Worm (Caenorhabditis elegans) whole organism, L4 larva: Measurements from ENCODE around the gene R105.1.

Experiments
- D1046.2 ChIP-seq: fragments of 200-800 bp; sonication (Bioruptor generic); IDR thresholded peaks from 2 replicates; pipeline ENCODE4 v1.3.6; 2022; ENCODE audit warnings: missing genetic modification characterization, missing compliant biosample characterization
- F37D6.2 ChIP-seq: sonication (generic microtip); optimal IDR thresholded peaks from 2 replicates; lab custom pipeline; 2016; ENCODE audit warnings: mild to moderate bottlenecking, missing genetic modification characterization, missing compliant biosample characterization
- F44E2.7 ChIP-seq: fragments of 200-800 bp; sonication (Bioruptor generic); IDR thresholded peaks from 2 replicates; pipeline ENCODE4 v2.1.2; 2022; ENCODE audit warnings: missing genetic modification characterization, missing compliant biosample characterization
- F49E8.2 ChIP-seq: sonication (generic microtip); optimal IDR thresholded peaks from 2 replicates; lab custom pipeline; 2016; ENCODE audit warnings: missing compliant biosample characterization, mild to moderate bottlenecking, missing genetic modification characterization, borderline replicate concordance
- T26A8.4 ChIP-seq: fragments of 200-800 bp; sonication (Bioruptor generic); IDR thresholded peaks from 2 replicates; pipeline ENCODE4 v1.3.6; 2022; ENCODE audit warnings: missing genetic modification characterization, missing compliant biosample characterization
- Y105C5A.15 ChIP-seq: fragments of 200-800 bp; sonication (Bioruptor generic); IDR thresholded peaks from 2 replicates; pipeline ENCODE4 v1.3.6; 2022; ENCODE audit warnings: missing genetic modification characterization, missing compliant biosample characterization
- Y48G9A.11 ChIP-seq: fragments of 200-800 bp; sonication (Bioruptor generic); IDR thresholded peaks from 2 replicates; pipeline ENCODE4 v1.3.6; 2022; ENCODE audit warnings: missing genetic modification reagents, missing genetic modification characterization, missing compliant biosample characterization
- Y5F2A.4 ChIP-seq: fragments of 200-800 bp; sonication (Bioruptor generic); optimal IDR thresholded peaks from 2 replicates; lab custom pipeline; 2018; ENCODE audit warnings: mild to moderate bottlenecking, missing genetic modification characterization, missing compliant biosample characterization
- ZK337.2 ChIP-seq: fragments of 200-800 bp; sonication (Bioruptor generic); IDR thresholded peaks from 2 replicates; pipeline ENCODE4 v1.3.6; 2022; ENCODE audit warnings: missing genetic modification reagents, missing genetic modification characterization, missing compliant biosample characterization
- aly-2 ChIP-seq: sonication (generic microtip); optimal IDR thresholded peaks from 2 replicates; lab custom pipeline; 2018; ENCODE audit warnings: missing biosample characterization, missing genetic modification characterization
- ceh-32 ChIP-seq: sonication (generic microtip); optimal IDR thresholded peaks from 2 replicates; lab custom pipeline; 2016; ENCODE audit warnings: mild to moderate bottlenecking, missing genetic modification characterization, missing compliant biosample characterization; ENCODE audit not compliant: poor library complexity
- ceh-44 ChIP-seq: fragments of 200-800 bp; sonication (Bioruptor generic); IDR thresholded peaks from 2 replicates; pipeline ENCODE4 v1.3.6; 2022; ENCODE audit warnings: missing genetic modification reagents, missing genetic modification characterization, missing compliant biosample characterization
- ceh-62 ChIP-seq: sonication (generic microtip); optimal IDR thresholded peaks from 2 replicates; lab custom pipeline; 2017; ENCODE audit warnings: missing biosample characterization, missing genetic modification characterization
- ceh-82 ChIP-seq: sonication (generic microtip); optimal IDR thresholded peaks from 2 replicates; lab custom pipeline; 2017; ENCODE audit warnings: missing biosample characterization, missing genetic modification characterization
- cey-2 ChIP-seq: sonication (generic microtip); optimal IDR thresholded peaks from 3 replicates; lab custom pipeline; 2017; ENCODE audit warnings: missing genetic modification characterization, mild to moderate bottlenecking, missing compliant biosample characterization, antibody characterized with exemption, borderline replicate concordance; ENCODE audit not compliant: insufficient read depth
- daf-12 ChIP-seq: fragments of 150-350 bp; optimal IDR thresholded peaks from 2 replicates; lab custom pipeline; 2014; ENCODE audit warnings: missing biosample characterization, missing genetic modification reagents, missing genetic modification characterization
- daf-16 ChIP-seq, 3 experiments: sonication (generic microtip); optimal IDR thresholded peaks; 2 replicates each; lab custom pipeline; 2016 to 2017; ENCODE audit warnings: missing genetic modification characterization in 3 of 3, missing genetic modification reagents in 3 of 3, mild to moderate bottlenecking in 2 of 3, missing compliant biosample characterization in 2 of 3, missing biosample characterization in 1 of 3, moderate library complexity in 1 of 3
- daf-8 ChIP-seq: fragments of 200-800 bp; sonication (Bioruptor generic); IDR thresholded peaks from 2 replicates; pipeline ENCODE4 v1.3.6; 2022; ENCODE audit warnings: missing genetic modification characterization, missing compliant biosample characterization
- dpl-1 ChIP-seq: fragments of 150-350 bp; optimal IDR thresholded peaks from 2 replicates; lab custom pipeline; 2014; ENCODE audit warnings: missing biosample characterization, missing genetic modification reagents, missing genetic modification characterization
- duxl-1 ChIP-seq: sonication (generic microtip); optimal IDR thresholded peaks from 2 replicates; lab custom pipeline; 2016; ENCODE audit warnings: mild to moderate bottlenecking, missing genetic modification characterization, moderate library complexity, missing compliant biosample characterization; ENCODE audit not compliant: poor library complexity
- fkh-10 ChIP-seq: fragments of 150-350 bp; optimal IDR thresholded peaks from 2 replicates; lab custom pipeline; 2014; ENCODE audit warnings: missing biosample characterization, missing genetic modification reagents, missing genetic modification characterization
- hif-1 ChIP-seq, 2 experiments: sonication (generic microtip); optimal IDR thresholded peaks; 2 replicates each; lab custom pipeline; 2016 to 2017; ENCODE audit warnings: missing compliant biosample characterization in 2 of 2, missing genetic modification characterization in 2 of 2, missing genetic modification reagents in 2 of 2, missing genotype in 2 of 2, mild to moderate bottlenecking in 1 of 2
- jun-1 ChIP-seq: fragments of 150-350 bp; optimal IDR thresholded peaks from 2 replicates; lab custom pipeline; 2014; ENCODE audit warnings: missing biosample characterization, missing genetic modification reagents, missing genetic modification characterization
- lim-7 ChIP-seq: fragments of 200-800 bp; sonication (Bioruptor generic); IDR thresholded peaks from 2 replicates; pipeline ENCODE4 v1.3.6; 2022; ENCODE audit warnings: missing genetic modification characterization, missing compliant biosample characterization
- lin-1 ChIP-seq: fragments of 200-800 bp; sonication (Bioruptor generic); IDR thresholded peaks from 2 replicates; pipeline ENCODE4 v1.3.6; 2022; ENCODE audit warnings: missing genetic modification reagents, missing genetic modification characterization, missing compliant biosample characterization
- lin-29 ChIP-seq: fragments of 200-800 bp; sonication (Bioruptor generic); IDR thresholded peaks from 2 replicates; pipeline ENCODE4 v1.3.6; 2022; ENCODE audit warnings: missing genetic modification reagents, missing genetic modification characterization, missing compliant biosample characterization
- lin-38 ChIP-seq: fragments of 200-800 bp; sonication (Bioruptor generic); IDR thresholded peaks from 2 replicates; pipeline ENCODE4 v1.3.6; 2022; ENCODE audit warnings: missing genetic modification reagents, missing genetic modification characterization, missing compliant biosample characterization
- lin-39 ChIP-seq: fragments of 150-350 bp; optimal IDR thresholded peaks from 2 replicates; lab custom pipeline; 2014; ENCODE audit warnings: missing biosample characterization, missing genetic modification reagents, missing genetic modification characterization
- lsy-2 ChIP-seq, 2 experiments: fragments of 150-350 bp in 1 of 2; sonication (generic microtip) in 1 of 2; optimal IDR thresholded peaks; 2 replicates each; lab custom pipeline; 2014 to 2017; ENCODE audit warnings: missing biosample characterization in 2 of 2, missing genetic modification characterization in 2 of 2
- madf-9 ChIP-seq: fragments of 200-800 bp; sonication (Bioruptor generic); conservative IDR thresholded peaks from 2 replicates; pipeline ENCODE4 v1.3.6; 2022; ENCODE audit warnings: missing genetic modification reagents, missing genetic modification characterization, missing compliant biosample characterization
- mdl-1 ChIP-seq, 2 experiments: fragments of 150-350 bp in 1 of 2; sonication (generic microtip) in 1 of 2; optimal IDR thresholded peaks; 2 replicates each; lab custom pipeline; 2014 to 2017; ENCODE audit warnings: missing biosample characterization in 2 of 2, missing genetic modification characterization in 2 of 2
- mxl-3 ChIP-seq: fragments of 200-800 bp; sonication (Bioruptor generic); optimal IDR thresholded peaks from 2 replicates; lab custom pipeline; 2018; ENCODE audit warnings: mild to moderate bottlenecking, missing genetic modification characterization, missing compliant biosample characterization
- nhr-10 ChIP-seq: fragments of 150-350 bp; optimal IDR thresholded peaks from 2 replicates; lab custom pipeline; 2014; ENCODE audit warnings: missing biosample characterization, missing genetic modification characterization
- nhr-237 ChIP-seq: sonication (generic microtip); optimal IDR thresholded peaks from 2 replicates; lab custom pipeline; 2017; ENCODE audit warnings: missing biosample characterization, missing genetic modification characterization
- nhr-41 ChIP-seq: fragments of 200-800 bp; sonication (Bioruptor generic); IDR thresholded peaks from 2 replicates; pipeline ENCODE4 v1.3.6; 2022; ENCODE audit warnings: missing genetic modification reagents, missing genetic modification characterization, missing compliant biosample characterization
- nhr-48 ChIP-seq: sonication (generic microtip); optimal IDR thresholded peaks from 2 replicates; lab custom pipeline; 2016; ENCODE audit warnings: mild to moderate bottlenecking, missing genetic modification characterization, missing compliant biosample characterization
- nhr-6 ChIP-seq: fragments of 150-350 bp; optimal IDR thresholded peaks from 2 replicates; lab custom pipeline; 2014; ENCODE audit warnings: missing biosample characterization, missing genetic modification characterization
- nhr-77 ChIP-seq: fragments of 150-350 bp; optimal IDR thresholded peaks from 2 replicates; lab custom pipeline; 2014; ENCODE audit warnings: missing biosample characterization, missing genetic modification characterization
- php-3 ChIP-seq: fragments of 200-800 bp; sonication (Bioruptor generic); IDR thresholded peaks from 2 replicates; pipeline ENCODE4 v1.3.6; 2022; ENCODE audit warnings: missing genetic modification reagents, missing genetic modification characterization, missing compliant biosample characterization
- rbr-2 ChIP-seq: sonication (generic microtip); optimal IDR thresholded peaks from 2 replicates; lab custom pipeline; 2016; ENCODE audit warnings: missing genotype, missing genetic modification characterization, missing compliant biosample characterization
- sdz-12 ChIP-seq: fragments of 200-800 bp; sonication (Bioruptor generic); optimal IDR thresholded peaks from 2 replicates; lab custom pipeline; 2018; ENCODE audit warnings: mild to moderate bottlenecking, missing genetic modification characterization, missing compliant biosample characterization
- set-16 ChIP-seq: fragments of 200-800 bp; sonication (Bioruptor generic); IDR thresholded peaks from 2 replicates; pipeline ENCODE4 v1.3.6; 2022; ENCODE audit warnings: missing genetic modification reagents, missing genetic modification characterization, missing compliant biosample characterization
- skn-1 ChIP-seq: fragments of 150-350 bp; optimal IDR thresholded peaks from 2 replicates; lab custom pipeline; 2014; ENCODE audit warnings: missing biosample characterization, missing genetic modification characterization
- snpc-4 ChIP-seq: fragments of 150-350 bp; optimal IDR thresholded peaks from 2 replicates; lab custom pipeline; 2014; ENCODE audit warnings: missing biosample characterization, missing genetic modification characterization
- spr-1 ChIP-seq: sonication (generic microtip); optimal IDR thresholded peaks from 2 replicates; lab custom pipeline; 2016; ENCODE audit warnings: mild to moderate bottlenecking, missing genetic modification characterization, missing compliant biosample characterization
- spr-3 ChIP-seq: fragments of 200-800 bp; sonication (Bioruptor generic); optimal IDR thresholded peaks from 2 replicates; lab custom pipeline; 2018; ENCODE audit warnings: mild to moderate bottlenecking, missing genetic modification characterization, missing compliant biosample characterization
- tra-1 ChIP-seq: fragments of 200-800 bp; sonication (Bioruptor generic); IDR thresholded peaks from 2 replicates; pipeline ENCODE4 v1.3.6; 2022; ENCODE audit warnings: missing genetic modification reagents, missing genetic modification characterization, missing compliant biosample characterization
- unc-130 ChIP-seq: sonication (generic microtip); optimal IDR thresholded peaks from 2 replicates; lab custom pipeline; 2016; ENCODE audit warnings: missing genetic modification reagents, missing genetic modification characterization, missing compliant biosample characterization
- zfp-2 ChIP-seq: sonication (generic microtip); optimal IDR thresholded peaks from 2 replicates; lab custom pipeline; 2016; ENCODE audit warnings: mild to moderate bottlenecking, missing genetic modification characterization, missing compliant biosample characterization
- zfp-3 ChIP-seq: fragments of 200-800 bp; sonication (Bioruptor generic); conservative IDR thresholded peaks from 2 replicates; pipeline ENCODE4 v1.3.6; 2022; ENCODE audit warnings: missing genetic modification reagents, missing genetic modification characterization, missing compliant biosample characterization
- ztf-11 ChIP-seq: fragments of 150-350 bp; optimal IDR thresholded peaks from 2 replicates; lab custom pipeline; 2014; ENCODE audit warnings: missing biosample characterization, missing genetic modification characterization
- ztf-7 ChIP-seq: fragments of 150-350 bp; optimal IDR thresholded peaks from 2 replicates; lab custom pipeline; 2014; ENCODE audit warnings: missing biosample characterization, missing genetic modification characterization

The R105.1 gene

ce11 chrIV:4652365-4652844, 18.9 kb downstream of the R105.1 start, which contains the start of gene F29B9.5 (continued):
- TF ChIP-seq duxl-1 (tag; lab: Kevin White, UChicago) (no peak), ztf-7 (tag; lab: Kevin White, UChicago) (no peak), spr-1 (no peak), F44E2.7 (GFP tag; lab: Robert Waterston, UW) (no peak), daf-8 (no peak), spr-3 (GFP tag; lab: Kevin White, UChicago) (no peak), lin-39 (tag; lab: Kevin White, UChicago) (no peak), zfp-3 (GFP tag; lab: Robert Waterston, UW) (no peak), daf-12 (tag; lab: Kevin White, UChicago) (no peak), nhr-77 (no peak), nhr-48 (no peak), ceh-82 (tag; lab: Kevin White, UChicago) (no peak), lim-7 (GFP tag; lab: Robert Waterston, UW) (no peak), lin-29 (GFP tag; lab: Robert Waterston, UW) (no peak), unc-130 (GFP tag; lab: Kevin White, UChicago) (no peak), fkh-10 (GFP tag; lab: Kevin White, UChicago) (no peak), jun-1 (tag; lab: Kevin White, UChicago) (no peak), ceh-62 (no peak), Y5F2A.4 (GFP tag; lab: Kevin White, UChicago) (no peak), ceh-32 (tag; lab: Kevin White, UChicago) (no peak), F49E8.2 (tag; lab: Kevin White, UChicago) (peak; percentile 80), D1046.2 (GFP tag; lab: Robert Waterston, UW) (no peak), set-16 (GFP tag; lab: Robert Waterston, UW) (no peak), hif-1 (tag; optimal IDR thresholded peaks at IDR 0.05; lab: Kevin White, UChicago) (no peak), skn-1 (tag; lab: Kevin White, UChicago) (no peak), rbr-2 (tag; lab: Kevin White, UChicago) (no peak), F37D6.2 (tag; lab: Kevin White, UChicago) (no peak), aly-2 (no peak), Y105C5A.15 (no peak), ztf-11 (tag; lab: Kevin White, UChicago) (no peak), tra-1 (GFP tag; lab: Robert Waterston, UW) (no peak), Y48G9A.11 (GFP tag; lab: Robert Waterston, UW) (no peak), php-3 (GFP tag; lab: Robert Waterston, UW) (no peak), nhr-10 (tag; lab: Kevin White, UChicago) (no peak), dpl-1 (GFP tag; lab: Kevin White, UChicago) (no peak), daf-16 (GFP tag; optimal IDR thresholded peaks at IDR 0.05; lab: Kevin White, UChicago) (no peak), daf-16 (tag; optimal IDR thresholded peaks at IDR 0.05; lab: Kevin White, UChicago) (peak; percentile 2), lin-38 (GFP tag; lab: Robert Waterston, UW) (peak; percentile 54), ZK337.2 (GFP tag; lab: Robert Waterston, UW) (no peak), cey-2 (tag; lab: Kevin White, UChicago) (no peak), ceh-44 (GFP tag; lab: Robert Waterston, UW) (no peak), madf-9 (no peak), mxl-3 (GFP tag; lab: Kevin White, UChicago) (no peak), mdl-1 (tag; optimal IDR thresholded peaks at IDR 0.05; lab: Kevin White, UChicago) (no peak), T26A8.4 (0 out of 2 replicates have a peak, but pooled peaks have one; percentile 54), nhr-41 (GFP tag; lab: Robert Waterston, UW) (no peak), nhr-6 (no peak), lin-1 (GFP tag; lab: Robert Waterston, UW) (no peak), snpc-4 (no peak), sdz-12 (GFP tag; lab: Kevin White, UChicago) (no peak), nhr-237 (tag; lab: Kevin White, UChicago) (no peak), zfp-2 (tag; lab: Kevin White, UChicago) (no peak), lsy-2 (tag; optimal IDR thresholded peaks at IDR 0.05; lab: Kevin White, UChicago) (no peak)
